Fruit fly (Drosophila melanogaster): ENCODE measurements around the gene crp.

Gene crp

DNA sequence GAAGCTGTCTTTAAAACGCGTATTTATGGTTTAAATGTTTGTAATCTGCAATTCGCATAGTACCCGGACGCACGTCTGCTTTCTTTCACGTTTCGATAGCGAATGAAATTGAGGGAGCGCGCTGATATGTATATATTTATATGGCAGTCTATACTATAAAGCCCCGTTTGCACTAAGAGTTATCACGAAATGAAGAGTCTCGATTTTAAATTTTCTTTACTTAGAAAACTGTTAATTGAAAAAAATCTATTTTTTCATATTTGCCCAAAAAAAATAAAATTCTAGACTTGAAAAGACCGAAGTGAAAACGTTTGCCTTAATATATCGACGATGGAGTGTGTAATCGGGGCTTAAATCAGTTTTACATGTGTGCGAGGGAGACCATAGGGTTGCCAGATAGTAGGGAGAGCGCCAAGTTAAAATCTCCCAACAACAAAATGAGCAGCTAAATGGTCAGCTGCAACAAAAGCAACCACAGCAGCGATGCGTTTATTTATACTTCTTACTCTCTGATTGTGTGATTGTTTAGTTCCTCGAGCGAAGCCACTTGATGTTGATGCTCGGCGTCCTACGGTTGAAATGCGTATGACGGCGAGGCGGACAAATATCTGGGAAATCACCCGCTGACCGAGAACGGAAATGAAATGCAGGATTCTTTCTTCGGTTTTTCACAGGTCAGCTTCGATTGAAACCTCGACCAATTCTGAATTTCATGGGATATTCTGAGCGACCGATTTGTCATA lies 38.2 kb upstream of the crp start, which contains the start of gene cact (continued):
- TF ChIP-seq BtbVII (GFP tag; optimal IDR thresholded peaks at IDR 0.05) (peak; percentile 88), CG17829 (tag; optimal IDR thresholded peaks at IDR 0.05) (peak; percentile 95), HHEX (GFP tag; optimal IDR thresholded peaks at IDR 0.05) (peak; percentile 89), nau (GFP tag; optimal IDR thresholded peaks at IDR 0.05) (peak; percentile 83), CG9797 (GFP tag; optimal IDR thresholded peaks at IDR 0.05) (peak; percentile 67), D19A (tag; optimal IDR thresholded peaks at IDR 0.05) (peak; percentile 88), CG14710 (tag; optimal IDR thresholded peaks at IDR 0.05) (peak; percentile 96), Ets65A (GFP tag) (peak; percentile 99), so (GFP tag; IDR thresholded peaks at IDR 0.05) (peak; percentile 92), Mrtf (GFP tag; IDR thresholded peaks at IDR 0.05) (peak; percentile 86; the same call in 2 of the 3 replicates), CG33213 (GFP tag; optimal IDR thresholded peaks at IDR 0.05) (peak; percentile 93), fru (optimal IDR thresholded peaks at IDR 0.05) (no peak), corto (GFP tag; optimal IDR thresholded peaks at IDR 0.05) (peak; percentile 78), zf30C (GFP tag; optimal IDR thresholded peaks at IDR 0.05) (no peak), Doc2 (GFP tag; IDR thresholded peaks at IDR 0.05) (peak; percentile 70), gsb-n (tag; optimal IDR thresholded peaks at IDR 0.05) (peak; percentile 92), Sry-β (GFP tag; optimal IDR thresholded peaks at IDR 0.05) (peak; percentile 47), Pdp1 (GFP tag; optimal IDR thresholded peaks at IDR 0.05) (peak; percentile 92 to 94), Ada2b (GFP tag; IDR thresholded peaks at IDR 0.05) (peak; percentile 87), CG12236 (GFP tag; optimal IDR thresholded peaks at IDR 0.05) (peak; percentile 92), CG9932 (GFP tag; IDR thresholded peaks at IDR 0.05) (peak; percentile 94), NFAT (GFP tag; IDR thresholded peaks at IDR 0.05) (peak; percentile 87), h (optimal IDR thresholded peaks at IDR 0.05) (no peak), Hmx (GFP tag; optimal IDR thresholded peaks at IDR 0.05) (peak; percentile 88), CG10147 (GFP tag; optimal IDR thresholded peaks at IDR 0.05) (peak; percentile 92), ttk (GFP tag; IDR thresholded peaks at IDR 0.05) (peak; percentile 87), CG17186 (GFP tag; optimal IDR thresholded peaks at IDR 0.05) (peak; percentile 73), CG11093 (GFP tag; IDR thresholded peaks at IDR 0.05) (peak; percentile 77), CG12744 (GFP tag; optimal IDR thresholded peaks at IDR 0.05) (peak; percentile 93), Dp (GFP tag; optimal IDR thresholded peaks at IDR 0.05) (peak; percentile 69), sr (GFP tag; IDR thresholded peaks at IDR 0.05) (peak; percentile 25; the same call in 1 of the 3 replicates), tna (GFP tag; IDR thresholded peaks at IDR 0.05; ENCODE audit: partially characterized antibody) (no peak), YL-1 (GFP tag; optimal IDR thresholded peaks at IDR 0.05) (peak; percentile 70), CG13624 (GFP tag; optimal IDR thresholded peaks at IDR 0.05) (peak; percentile 94), Chrac-16 (GFP tag; optimal IDR thresholded peaks at IDR 0.05) (peak; percentile 96), Optix (GFP tag; IDR thresholded peaks at IDR 0.05) (peak; percentile 83; the same call in 2 of the 3 replicates), aop (GFP tag; IDR thresholded peaks at IDR 0.05) (no peak), sens (GFP tag) (peak; percentile 99), CG13287 (GFP tag; IDR thresholded peaks at IDR 0.05; ENCODE audit: partially characterized antibody) (peak; percentile 68), CG2712 (tag; optimal IDR thresholded peaks at IDR 0.05) (peak; percentile 95), lab (GFP tag; optimal IDR thresholded peaks at IDR 0.05) (peak; percentile 95), shn (GFP tag; optimal IDR thresholded peaks at IDR 0.05) (peak; percentile 91), nerfin-2 (GFP tag; IDR thresholded peaks at IDR 0.05; ENCODE audit: partially characterized antibody) (no peak), mam (GFP tag; optimal IDR thresholded peaks at IDR 0.05) (peak; percentile 95), CG1603 (tag; optimal IDR thresholded peaks at IDR 0.05) (peak; percentile 50), exex (tag; optimal IDR thresholded peaks at IDR 0.05) (peak; percentile 81), BEAF-32 (GFP tag; optimal IDR thresholded peaks at IDR 0.05) (peak; percentile 70), CG12299 (tag; optimal IDR thresholded peaks at IDR 0.05) (peak; percentile 89), CG7745 (tag; optimal IDR thresholded peaks at IDR 0.05) (peak; percentile 15), pfk (GFP tag; optimal IDR thresholded peaks at IDR 0.05) (peak; percentile 39)

Measured in whole organism, embryonic.